Worm (Caenorhabditis elegans) whole organism, young adult: Measurements from ENCODE around the gene C06B3.1.
A peak's percentile ranks its signal among the peaks of the same experiment; 100 is the strongest.

Experiments
- B0019.2 ChIP-seq: fragments of 200-800 bp; sonication (Bioruptor generic); conservative IDR thresholded peaks from 2 replicates; pipeline ENCODE4 v1.3.6; 2022; ENCODE audit warnings: missing genetic modification reagents, missing genetic modification characterization, missing compliant biosample characterization
- B0035.1 ChIP-seq: sonication (generic microtip); optimal IDR thresholded peaks from 2 replicates; lab custom pipeline; 2016; ENCODE audit warnings: missing genetic modification characterization, mild to moderate bottlenecking, missing compliant biosample characterization, missing genotype, missing genetic modification reagents
- D2030.7 ChIP-seq: fragments of 200-800 bp; sonication (Bioruptor generic); IDR thresholded peaks from 2 replicates; pipeline ENCODE4 v1.3.6; 2022; ENCODE audit warnings: missing genetic modification reagents, missing genetic modification characterization, missing compliant biosample characterization
- F23B12.7 ChIP-seq: sonication (generic microtip); optimal IDR thresholded peaks from 2 replicates; lab custom pipeline; 2017; ENCODE audit warnings: missing genetic modification characterization, mild to moderate bottlenecking, missing compliant biosample characterization, antibody characterized with exemption, moderate library complexity; ENCODE audit not compliant: insufficient read depth
- F49E8.2 ChIP-seq: sonication (generic microtip); optimal IDR thresholded peaks from 3 replicates; lab custom pipeline; 2017; ENCODE audit warnings: missing genetic modification characterization, mild to moderate bottlenecking, missing compliant biosample characterization, antibody characterized with exemption, moderate library complexity; ENCODE audit not compliant: insufficient read depth
- F52B5.7 ChIP-seq: sonication (generic microtip); optimal IDR thresholded peaks from 2 replicates; lab custom pipeline; 2016; ENCODE audit warnings: mild to moderate bottlenecking, missing genetic modification characterization, missing compliant biosample characterization
- F55B11.4 ChIP-seq: sonication (generic microtip); optimal IDR thresholded peaks from 2 replicates; lab custom pipeline; 2016; ENCODE audit warnings: missing compliant biosample characterization, missing genetic modification characterization, borderline replicate concordance; ENCODE audit not compliant: insufficient read depth
- T07F8.4 ChIP-seq: sonication (generic microtip); optimal IDR thresholded peaks from 2 replicates; lab custom pipeline; 2016; ENCODE audit warnings: mild to moderate bottlenecking, missing genetic modification characterization, moderate library complexity, missing compliant biosample characterization
- Y53G8AR.9 ChIP-seq: fragments of 200-800 bp; sonication (Bioruptor generic); conservative IDR thresholded peaks from 2 replicates; pipeline ENCODE4 v1.3.6; 2022; ENCODE audit warnings: missing genetic modification reagents, missing genetic modification characterization, missing compliant biosample characterization
- Y67H2A.10 ChIP-seq: fragments of 200-800 bp; sonication (Bioruptor generic); conservative IDR thresholded peaks from 2 replicates; pipeline ENCODE4 v1.3.6; 2022; ENCODE audit warnings: missing genetic modification reagents, missing genetic modification characterization, missing compliant biosample characterization
- Y79H2A.3 ChIP-seq: fragments of 200-800 bp; sonication (Bioruptor generic); conservative IDR thresholded peaks from 2 replicates; pipeline ENCODE4 v1.3.6; 2022; ENCODE audit warnings: missing genetic modification reagents, missing genetic modification characterization, missing compliant biosample characterization
- ZK185.1 ChIP-seq: sonication (generic microtip); optimal IDR thresholded peaks from 2 replicates; lab custom pipeline; 2016; ENCODE audit warnings: mild to moderate bottlenecking, missing genetic modification characterization, missing compliant biosample characterization; ENCODE audit not compliant: poor library complexity, severe bottlenecking
- akir-1 ChIP-seq: fragments of 200-800 bp; sonication (Bioruptor generic); optimal IDR thresholded peaks from 2 replicates; lab custom pipeline; 2018; ENCODE audit warnings: mild to moderate bottlenecking, missing genetic modification characterization, moderate library complexity, missing compliant biosample characterization
- ama-1 ChIP-seq, 3 experiments: fragments of 150-350 bp in 1 of 3; sonication (generic microtip) in 2 of 3; optimal IDR thresholded peaks; 2 replicates each; lab custom pipeline; 2014 to 2018; ENCODE audit warnings: missing biosample characterization in 2 of 3, missing genetic modification characterization in 2 of 3, missing genetic modification reagents in 2 of 3
- athp-1 ChIP-seq: sonication (generic microtip); optimal IDR thresholded peaks from 2 replicates; lab custom pipeline; 2017; ENCODE audit warnings: mild to moderate bottlenecking, missing genetic modification characterization, missing compliant biosample characterization
- attf-6 ChIP-seq: fragments of 200-800 bp; sonication (Bioruptor generic); IDR thresholded peaks from 2 replicates; pipeline ENCODE4 v1.3.6; 2022; ENCODE audit warnings: missing genetic modification reagents, missing genetic modification characterization, missing compliant biosample characterization
- cebp-1 ChIP-seq, 2 experiments: fragments of 200-800 bp in 1 of 2; sonication (Bioruptor generic) in 1 of 2; sonication (generic microtip) in 1 of 2; IDR thresholded peaks in 1 of 2; optimal IDR thresholded peaks in 1 of 2; 2 replicates each; pipeline versions ENCODE4 v1.3.6 to Lab custom; 2017 to 2022; ENCODE audit warnings: missing compliant biosample characterization in 2 of 2, missing genetic modification characterization in 2 of 2, mild to moderate bottlenecking in 1 of 2, missing genetic modification reagents in 1 of 2, moderate library complexity in 1 of 2
- ceh-27 ChIP-seq: fragments of 200-800 bp; sonication (Bioruptor generic); optimal IDR thresholded peaks from 2 replicates; lab custom pipeline; 2018; ENCODE audit warnings: mild to moderate bottlenecking, missing genetic modification characterization, moderate library complexity, missing compliant biosample characterization
- ceh-58 ChIP-seq: fragments of 200-800 bp; sonication (Bioruptor generic); IDR thresholded peaks from 2 replicates; pipeline ENCODE4 v1.3.6; 2022; ENCODE audit warnings: missing genetic modification characterization, missing compliant biosample characterization
- ceh-91 ChIP-seq: fragments of 200-800 bp; sonication (Bioruptor generic); IDR thresholded peaks from 2 replicates; pipeline ENCODE4 v1.3.6; 2022; ENCODE audit warnings: missing genetic modification reagents, missing genetic modification characterization, missing compliant biosample characterization
- die-1 ChIP-seq: sonication (generic microtip); optimal IDR thresholded peaks from 2 replicates; lab custom pipeline; 2016; ENCODE audit warnings: missing genotype, mild to moderate bottlenecking, missing genetic modification characterization, missing compliant biosample characterization
- egl-18 ChIP-seq: fragments of 200-800 bp; sonication (Bioruptor generic); IDR thresholded peaks from 2 replicates; pipeline ENCODE4 v1.3.6; 2022; ENCODE audit warnings: missing genetic modification reagents, missing genetic modification characterization, missing compliant biosample characterization
- egl-44 ChIP-seq: fragments of 200-800 bp; sonication (Bioruptor generic); IDR thresholded peaks from 2 replicates; pipeline ENCODE4 v1.3.6; 2022; ENCODE audit warnings: missing genetic modification reagents, missing genetic modification characterization, missing compliant biosample characterization
- ets-4 ChIP-seq: fragments of 200-800 bp; sonication (Bioruptor generic); optimal IDR thresholded peaks from 2 replicates; lab custom pipeline; 2018; ENCODE audit warnings: mild to moderate bottlenecking, missing genetic modification characterization, missing compliant biosample characterization
- hlh-12 ChIP-seq: sonication (generic microtip); optimal IDR thresholded peaks from 2 replicates; lab custom pipeline; 2016; ENCODE audit warnings: missing genetic modification characterization, missing compliant biosample characterization
- hmg-1.2 ChIP-seq: fragments of 200-800 bp; sonication (Bioruptor generic); IDR thresholded peaks from 2 replicates; pipeline ENCODE4 v1.3.6; 2022; ENCODE audit warnings: missing genetic modification reagents, missing genetic modification characterization, missing compliant biosample characterization
- lir-1 ChIP-seq: fragments of 200-800 bp; sonication (Bioruptor generic); conservative IDR thresholded peaks from 2 replicates; pipeline ENCODE4 v1.3.6; 2022; ENCODE audit warnings: missing genetic modification reagents, missing genetic modification characterization, missing compliant biosample characterization
- mcd-1 ChIP-seq: fragments of 200-800 bp; sonication (Bioruptor generic); IDR thresholded peaks from 2 replicates; pipeline ENCODE4 v1.3.6; 2022; ENCODE audit warnings: missing genetic modification reagents, missing genetic modification characterization, missing compliant biosample characterization
- mel-28 ChIP-seq: sonication (generic microtip); optimal IDR thresholded peaks from 2 replicates; lab custom pipeline; 2016; ENCODE audit warnings: borderline replicate concordance, mild to moderate bottlenecking, missing genetic modification characterization, missing compliant biosample characterization
- mxl-1 ChIP-seq: sonication (generic microtip); optimal IDR thresholded peaks from 2 replicates; lab custom pipeline; 2016; ENCODE audit warnings: missing genetic modification characterization, missing compliant biosample characterization
- nfya-1 ChIP-seq: sonication (generic microtip); optimal IDR thresholded peaks from 2 replicates; lab custom pipeline; 2017; ENCODE audit warnings: antibody characterized with exemption, missing compliant biosample characterization, missing genetic modification characterization, borderline replicate concordance; ENCODE audit not compliant: insufficient read depth
- nhr-179 ChIP-seq: sonication (generic microtip); optimal IDR thresholded peaks from 2 replicates; lab custom pipeline; 2016; ENCODE audit warnings: mild to moderate bottlenecking, missing genetic modification characterization, missing compliant biosample characterization
- nhr-80 ChIP-seq: sonication (generic microtip); optimal IDR thresholded peaks from 2 replicates; lab custom pipeline; 2016; ENCODE audit warnings: missing genetic modification characterization, missing compliant biosample characterization
- pbrm-1 ChIP-seq: fragments of 200-800 bp; sonication (Bioruptor generic); IDR thresholded peaks from 2 replicates; pipeline ENCODE4 v1.3.6; 2022; ENCODE audit warnings: missing genetic modification reagents, missing genetic modification characterization, missing compliant biosample characterization
- rec-8 ChIP-seq, 2 experiments: sonication (generic microtip); optimal IDR thresholded peaks; 2 replicates each; lab custom pipeline; 2016; ENCODE audit warnings: mild to moderate bottlenecking in 2 of 2, missing genetic modification characterization in 2 of 2, missing genetic modification reagents in 2 of 2, missing genotype in 2 of 2, missing biosample characterization in 1 of 2, missing compliant biosample characterization in 1 of 2, moderate library complexity in 1 of 2
- repo-1 ChIP-seq: sonication (generic microtip); optimal IDR thresholded peaks from 2 replicates; lab custom pipeline; 2017; ENCODE audit warnings: mild to moderate bottlenecking, missing genetic modification characterization, missing compliant biosample characterization
- sdz-38 ChIP-seq: sonication (generic microtip); optimal IDR thresholded peaks from 2 replicates; lab custom pipeline; 2016; ENCODE audit warnings: missing genotype, missing genetic modification characterization, missing compliant biosample characterization
- snpc-1.1 ChIP-seq: sonication (generic microtip); optimal IDR thresholded peaks from 2 replicates; lab custom pipeline; 2017; ENCODE audit warnings: missing genetic modification characterization, mild to moderate bottlenecking, missing compliant biosample characterization, antibody characterized with exemption, moderate library complexity, missing genotype, missing genetic modification reagents; ENCODE audit not compliant: insufficient read depth
- snpc-1.3 ChIP-seq: sonication (generic microtip); optimal IDR thresholded peaks from 2 replicates; lab custom pipeline; 2017; ENCODE audit warnings: missing genetic modification characterization, mild to moderate bottlenecking, missing compliant biosample characterization, antibody characterized with exemption, moderate library complexity, missing genotype, missing genetic modification reagents; ENCODE audit not compliant: insufficient read depth
- tbx-9 ChIP-seq: sonication (generic microtip); optimal IDR thresholded peaks from 2 replicates; lab custom pipeline; 2016; ENCODE audit warnings: borderline replicate concordance, missing genetic modification characterization, inconsistent platforms, missing compliant biosample characterization
- tlf-1 ChIP-seq: fragments of 200-800 bp; sonication (Bioruptor generic); optimal IDR thresholded peaks from 2 replicates; lab custom pipeline; 2018; ENCODE audit warnings: mild to moderate bottlenecking, missing genetic modification characterization, missing compliant biosample characterization
- zfh-2 ChIP-seq: fragments of 200-800 bp; sonication (Bioruptor generic); conservative IDR thresholded peaks from 2 replicates; pipeline ENCODE4 v1.3.6; 2022; ENCODE audit warnings: missing genetic modification reagents, missing genetic modification characterization, missing compliant biosample characterization
- zim-3 ChIP-seq: sonication (generic microtip); optimal IDR thresholded peaks from 2 replicates; lab custom pipeline; 2017; ENCODE audit warnings: mild to moderate bottlenecking, missing genetic modification characterization, moderate library complexity, missing compliant biosample characterization

Gene C06B3.1

DNA sequence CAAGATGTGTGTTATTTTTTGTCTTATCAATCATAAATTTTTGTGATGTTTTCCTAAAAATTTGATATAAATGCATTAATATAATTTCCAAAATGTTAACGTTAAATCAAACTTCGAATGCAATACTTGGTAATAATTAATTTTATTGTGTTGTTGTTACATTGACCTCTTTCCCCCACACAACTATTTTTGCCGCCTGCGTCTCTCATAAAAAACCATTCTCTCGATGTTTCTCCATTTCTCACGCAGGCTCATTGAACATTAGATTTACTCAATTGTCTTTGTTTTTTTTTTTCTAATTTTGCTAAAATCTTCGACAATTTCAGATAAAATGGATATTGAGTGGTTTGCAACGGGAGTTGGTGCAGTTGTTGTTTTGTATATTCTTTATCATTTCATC, 3.6 kb downstream of the C06B3.1 start, which contains the start of gene stdh-1:
stdh-1 (plus strand) TSS at position 327 of the 400 bp plus-strand sequence.
- no peak for TF ChIP-seq ceh-58
- TF ChIP-seq sdz-38 (tag; lab: Kevin White, UChicago): no peak
- TF ChIP-seq mel-28 (tag; lab: Kevin White, UChicago): no peak
- peak; percentile 62; the same call in 1 of the 2 replicates for TF ChIP-seq hmg-1.2 (GFP tag; lab: Robert Waterston, UW)
- TF ChIP-seq nhr-80: peak; percentile 6
- TF ChIP-seq T07F8.4 (tag; lab: Kevin White, UChicago): no peak
- TF ChIP-seq akir-1: no peak
- no peak for TF ChIP-seq nfya-1 (tag; lab: Kevin White, UChicago)
- no peak for TF ChIP-seq ceh-27
- TF ChIP-seq athp-1 (tag; lab: Kevin White, UChicago): no peak

ce11 chrV:13907557-13908104, 5.0 kb downstream of the C06B3.1 start:
- TF ChIP-seq pbrm-1 (GFP tag; lab: Robert Waterston, UW) (peak; percentile 61; the same call in 1 of the 2 replicates), rec-8 (tag; optimal IDR thresholded peaks at IDR 0.05; lab: Kevin White, UChicago) (no peak), tlf-1 (peak; percentile 91), F52B5.7 (peak; percentile 92), Y67H2A.10 (peak; percentile 54; the same call in 1 of the 2 replicates), athp-1 (tag; lab: Kevin White, UChicago) (peak; percentile 67), ama-1 (optimal IDR thresholded peaks at IDR 0.05; lab: Kevin White, UChicago) (peak; percentile 91), ama-1 (GFP tag; optimal IDR thresholded peaks at IDR 0.05; lab: Kevin White, UChicago) (no peak), F55B11.4 (tag; lab: Kevin White, UChicago) (no peak), ZK185.1 (peak; percentile 78), Y53G8AR.9 (GFP tag; lab: Robert Waterston, UW) (peak; percentile 95), snpc-1.1 (tag; lab: Kevin White, UChicago) (no peak), F23B12.7 (tag; lab: Kevin White, UChicago) (no peak), B0019.2 (GFP tag; lab: Robert Waterston, UW) (no peak; the same call in 1 of the 2 replicates), F49E8.2 (tag; lab: Kevin White, UChicago) (no peak), zim-3 (tag; lab: Kevin White, UChicago) (peak; percentile 16), snpc-1.3 (tag; lab: Kevin White, UChicago) (no peak), mcd-1 (GFP tag; lab: Robert Waterston, UW) (peak; percentile 70), egl-18 (GFP tag; lab: Robert Waterston, UW) (no peak), ets-4 (GFP tag; lab: Kevin White, UChicago) (peak; percentile 81), cebp-1 (GFP tag; IDR thresholded peaks at IDR 0.05; lab: Robert Waterston, UW) (peak; percentile 77), cebp-1 (tag; optimal IDR thresholded peaks at IDR 0.05; lab: Kevin White, UChicago) (peak; percentile 94), tbx-9 (tag; lab: Kevin White, UChicago) (no peak), mel-28 (tag; lab: Kevin White, UChicago) (peak; percentile 88), nfya-1 (tag; lab: Kevin White, UChicago) (no peak), mxl-1 (tag; lab: Kevin White, UChicago) (no peak), B0035.1 (tag; lab: Kevin White, UChicago) (peak; percentile 69), egl-44 (peak; percentile 77), attf-6 (peak; percentile 71), die-1 (tag; lab: Kevin White, UChicago) (peak; percentile 35), D2030.7 (GFP tag; lab: Robert Waterston, UW) (no peak; the same call in 1 of the 2 replicates), lir-1 (GFP tag; lab: Robert Waterston, UW) (peak; percentile 73), hlh-12 (tag; lab: Kevin White, UChicago) (no peak), nhr-179 (tag; lab: Kevin White, UChicago) (no peak), repo-1 (peak; percentile 98), ceh-91 (GFP tag; lab: Robert Waterston, UW) (no peak), Y79H2A.3 (GFP tag; lab: Robert Waterston, UW) (peak; percentile 64; the same call in 1 of the 2 replicates), zfh-2 (no peak)
